Fruit fly (Drosophila melanogaster) whole organism, embryonic: Measurements from ENCODE around the gene Bicra.

Experiments
- CG10147 ChIP-seq: fragments of 200-800 bp; sonication (Bioruptor generic); optimal IDR thresholded peaks from 2 replicates; lab custom pipeline; 2019; ENCODE audit warnings: missing biosample characterization, mild to moderate bottlenecking, missing genetic modification characterization, moderate library complexity
- CG10543 ChIP-seq: fragments of 200-800 bp; sonication (Bioruptor generic); optimal IDR thresholded peaks from 3 replicates; lab custom pipeline; 2017; ENCODE audit warnings: missing biosample characterization, mild to moderate bottlenecking, missing genetic modification characterization, moderate library complexity
- CG12104 ChIP-seq: fragments of 200-800 bp; sonication (Bioruptor generic); optimal IDR thresholded peaks from 3 replicates; lab custom pipeline; 2016; ENCODE audit warnings: missing biosample characterization, missing genetic modification characterization
- CG13123 ChIP-seq: fragments of 200-800 bp; sonication (Bioruptor generic); optimal IDR thresholded peaks from 2 replicates; lab custom pipeline; 2016; ENCODE audit warnings: missing biosample characterization, missing genetic modification characterization
- CG14667 ChIP-seq: fragments of 200-800 bp; sonication (Bioruptor generic); IDR thresholded peaks from 2 replicates; pipeline ENCODE4 v1.3.6; 2022; ENCODE audit warnings: missing biosample characterization, missing genetic modification characterization
- CG1529 ChIP-seq: fragments of 200-800 bp; sonication (Bioruptor generic); optimal IDR thresholded peaks from 3 replicates; lab custom pipeline; 2018; ENCODE audit warnings: missing biosample characterization, missing genetic modification characterization
- CG15514 ChIP-seq: fragments of 200-800 bp; sonication (Bioruptor generic); optimal IDR thresholded peaks from 3 replicates; lab custom pipeline; 2017; ENCODE audit warnings: missing biosample characterization, missing genetic modification characterization, mild to moderate bottlenecking, moderate library complexity, missing genetic modification reagents
- CG16815 ChIP-seq: fragments of 200-800 bp; sonication (Bioruptor generic); optimal IDR thresholded peaks from 3 replicates; lab custom pipeline; 2017; ENCODE audit warnings: missing biosample characterization, mild to moderate bottlenecking, missing genetic modification characterization
- CG16863 ChIP-seq: fragments of 200-800 bp; sonication (Bioruptor generic); optimal IDR thresholded peaks from 3 replicates; lab custom pipeline; 2016; ENCODE audit warnings: missing biosample characterization, missing genetic modification characterization
- CG32767 ChIP-seq: fragments of 200-800 bp; sonication (Bioruptor generic); IDR thresholded peaks from 2 replicates; pipeline ENCODE4 v1.3.6; 2022; ENCODE audit warnings: missing biosample characterization, missing genetic modification characterization
- CG33557 ChIP-seq: fragments of 200-800 bp; sonication (Bioruptor generic); optimal IDR thresholded peaks from 2 replicates; lab custom pipeline; 2019; ENCODE audit warnings: missing biosample characterization, mild to moderate bottlenecking, missing genetic modification characterization, moderate library complexity
- CG4360 ChIP-seq: fragments of 200-800 bp; sonication (Bioruptor generic); IDR thresholded peaks from 2 replicates; pipeline ENCODE4 v1.3.6; 2022; ENCODE audit warnings: missing biosample characterization, missing genetic modification characterization
- CG43689 ChIP-seq: fragments of 200-800 bp; sonication (Bioruptor generic); IDR thresholded peaks from 2 replicates; pipeline ENCODE4 v1.3.6; 2022; ENCODE audit warnings: missing biosample characterization, missing genetic modification characterization
- CG4617 ChIP-seq: fragments of 200-800 bp; sonication (Bioruptor generic); optimal IDR thresholded peaks from 3 replicates; lab custom pipeline; 2016; ENCODE audit warnings: missing biosample characterization, missing genetic modification characterization, borderline replicate concordance
- CG4730 ChIP-seq: fragments of 200-800 bp; sonication (Bioruptor generic); IDR thresholded peaks from 2 replicates; pipeline ENCODE4 v1.3.6; 2022; ENCODE audit warnings: missing biosample characterization, missing genetic modification characterization
- CG7372 ChIP-seq: fragments of 200-800 bp; sonication (Bioruptor generic); IDR thresholded peaks from 2 replicates; pipeline ENCODE4 v1.3.6; 2022; ENCODE audit warnings: missing biosample characterization, missing genetic modification characterization
- CG8478 ChIP-seq: fragments of >200 bp; optimal IDR thresholded peaks from 2 replicates; lab custom pipeline; 2018
- CoRest ChIP-seq: fragments of 200-800 bp; sonication (Bioruptor generic); optimal IDR thresholded peaks from 3 replicates; lab custom pipeline; 2018; ENCODE audit warnings: missing biosample characterization, mild to moderate bottlenecking, missing genetic modification characterization, moderate library complexity
- Hand ChIP-seq: fragments of 200-800 bp; sonication (Bioruptor generic); optimal IDR thresholded peaks from 2 replicates; lab custom pipeline; 2017; ENCODE audit warnings: mild to moderate bottlenecking, missing biosample characterization, missing genetic modification reagents, missing genetic modification characterization
- Hr51 ChIP-seq, 2 experiments: fragments of 200-800 bp; sonication (Bioruptor generic); optimal IDR thresholded peaks; 2 replicates in 1 of 2; 3 replicates in 1 of 2; lab custom pipeline; 2016 to 2018; ENCODE audit warnings: missing biosample characterization in 2 of 2, missing genetic modification characterization in 2 of 2, mild to moderate bottlenecking in 1 of 2, moderate library complexity in 1 of 2
- MBD-R2 ChIP-seq: fragments of 200-800 bp; sonication (Bioruptor generic); IDR thresholded peaks from 2 replicates; pipeline ENCODE4 v1.3.6; 2022; ENCODE audit warnings: missing biosample characterization, missing genetic modification characterization
- Mes4 ChIP-seq: fragments of 200-800 bp; sonication (Bioruptor generic); optimal IDR thresholded peaks from 2 replicates; lab custom pipeline; 2016; ENCODE audit warnings: missing biosample characterization, missing genetic modification characterization
- Neu2 ChIP-seq: fragments of 200-800 bp; sonication (Bioruptor generic); optimal IDR thresholded peaks from 3 replicates; lab custom pipeline; 2016; ENCODE audit warnings: missing biosample characterization, missing genetic modification characterization, borderline replicate concordance
- Nf-YA ChIP-seq: fragments of 200-800 bp; sonication (Bioruptor generic); IDR thresholded peaks from 2 replicates; pipeline ENCODE4 v1.3.6; 2022; ENCODE audit warnings: missing biosample characterization, missing genetic modification characterization
- Nf-YC ChIP-seq: fragments of 200-800 bp; optimal IDR thresholded peaks from 3 replicates; lab custom pipeline; 2019; ENCODE audit warnings: missing biosample characterization, mild to moderate bottlenecking, missing genetic modification characterization, moderate library complexity
- Rx ChIP-seq: fragments of 200-800 bp; sonication (Bioruptor generic); IDR thresholded peaks from 2 replicates; pipeline ENCODE4 v1.3.6; 2022; ENCODE audit warnings: missing biosample characterization, missing genetic modification characterization
- Sox102F ChIP-seq: fragments of 200-800 bp; sonication (Bioruptor generic); optimal IDR thresholded peaks from 2 replicates; lab custom pipeline; 2018; ENCODE audit warnings: missing biosample characterization, mild to moderate bottlenecking, missing genetic modification characterization, moderate library complexity
- Usf ChIP-seq: fragments of 200-800 bp; sonication (Bioruptor generic); optimal IDR thresholded peaks from 2 replicates; lab custom pipeline; 2017; ENCODE audit warnings: missing genotype, missing biosample characterization, missing genetic modification characterization
- Xbp1 ChIP-seq: fragments of 200-800 bp; sonication (Bioruptor generic); optimal IDR thresholded peaks from 3 replicates; lab custom pipeline; 2016; ENCODE audit warnings: missing biosample characterization, mild to moderate bottlenecking, missing genetic modification characterization
- abd-A ChIP-seq: fragments of 200-800 bp; sonication (Bioruptor generic); optimal IDR thresholded peaks from 3 replicates; lab custom pipeline; 2019; ENCODE audit warnings: missing biosample characterization, mild to moderate bottlenecking, missing genetic modification characterization, moderate library complexity
- br ChIP-seq: fragments of >200 bp; optimal IDR thresholded peaks from 2 replicates; lab custom pipeline; 2017
- cad ChIP-seq: fragments of >200 bp; optimal IDR thresholded peaks from 2 replicates; lab custom pipeline; 2017; ENCODE audit warnings: missing biosample characterization, missing genetic modification characterization
- crol ChIP-seq: fragments of 200-800 bp; sonication (Bioruptor generic); IDR thresholded peaks from 2 replicates; pipeline ENCODE4 v1.3.6; 2022; ENCODE audit warnings: missing biosample characterization, missing genetic modification characterization
- da ChIP-seq: fragments of 200-800 bp; sonication (Bioruptor generic); optimal IDR thresholded peaks from 2 replicates; lab custom pipeline; 2016; ENCODE audit warnings: missing biosample characterization, missing genetic modification characterization
- disco-r ChIP-seq: fragments of 200-800 bp; sonication (Bioruptor generic); optimal IDR thresholded peaks from 2 replicates; lab custom pipeline; 2016; ENCODE audit warnings: missing biosample characterization, missing genetic modification characterization
- dm ChIP-seq: fragments of 200-800 bp; sonication (Bioruptor generic); optimal IDR thresholded peaks from 3 replicates; lab custom pipeline; 2016; ENCODE audit warnings: missing biosample characterization, missing genetic modification characterization
- dpn ChIP-seq, 2 experiments: fragments of 200-800 bp; sonication (Bioruptor generic); optimal IDR thresholded peaks; 3 replicates each; lab custom pipeline; 2016; ENCODE audit warnings: missing biosample characterization in 2 of 2, missing genetic modification characterization in 2 of 2
- emc ChIP-seq: fragments of 200-800 bp; sonication (Bioruptor generic); optimal IDR thresholded peaks from 2 replicates; lab custom pipeline; 2016; ENCODE audit warnings: missing biosample characterization, missing genetic modification characterization
- fd64A ChIP-seq: fragments of 200-800 bp; sonication (Bioruptor generic); optimal IDR thresholded peaks from 3 replicates; lab custom pipeline; 2018; ENCODE audit warnings: missing biosample characterization, mild to moderate bottlenecking, missing genetic modification characterization
- fd96Cb ChIP-seq: fragments of 200-800 bp; sonication (Bioruptor generic); optimal IDR thresholded peaks from 2 replicates; lab custom pipeline; 2018; ENCODE audit warnings: missing biosample characterization, mild to moderate bottlenecking, missing genetic modification characterization, moderate library complexity
- gem ChIP-seq: fragments of 200-800 bp; sonication (Bioruptor generic); optimal IDR thresholded peaks from 2 replicates; lab custom pipeline; 2019; ENCODE audit warnings: missing biosample characterization, mild to moderate bottlenecking, missing genetic modification characterization, moderate library complexity
- grau ChIP-seq: fragments of 200-800 bp; optimal IDR thresholded peaks from 3 replicates; lab custom pipeline; 2019; ENCODE audit warnings: missing biosample characterization, mild to moderate bottlenecking, missing genetic modification characterization, moderate library complexity
- grn ChIP-seq: fragments of 200-800 bp; sonication (Bioruptor generic); optimal IDR thresholded peaks from 3 replicates; lab custom pipeline; 2017; ENCODE audit warnings: missing biosample characterization, missing genetic modification characterization
- jigr1 ChIP-seq: fragments of 200-800 bp; sonication (Bioruptor generic); IDR thresholded peaks from 3 replicates; pipeline ENCODE4 v1.3.6; 2022; ENCODE audit warnings: missing biosample characterization, missing genetic modification characterization
- nau ChIP-seq: fragments of 200-800 bp; sonication (Bioruptor generic); optimal IDR thresholded peaks from 3 replicates; lab custom pipeline; 2017; ENCODE audit warnings: missing biosample characterization, mild to moderate bottlenecking, missing genetic modification characterization, missing genetic modification reagents
- p53 ChIP-seq: fragments of 200-800 bp; sonication (Bioruptor generic); optimal IDR thresholded peaks from 2 replicates; lab custom pipeline; 2016; ENCODE audit warnings: missing biosample characterization, missing genetic modification characterization
- pho ChIP-seq: fragments of 200-800 bp; sonication (Bioruptor generic); optimal IDR thresholded peaks from 2 replicates; lab custom pipeline; 2016; ENCODE audit warnings: missing biosample characterization, missing genetic modification characterization
- pzg ChIP-seq: fragments of 200-800 bp; sonication (Bioruptor generic); optimal IDR thresholded peaks from 3 replicates; lab custom pipeline; 2018; ENCODE audit warnings: missing biosample characterization, mild to moderate bottlenecking, missing genetic modification characterization, moderate library complexity
- ranshi ChIP-seq: fragments of 200-800 bp; sonication (Bioruptor generic); IDR thresholded peaks from 2 replicates; pipeline ENCODE4 v1.3.6; 2022; ENCODE audit warnings: missing biosample characterization, missing genetic modification characterization
- sim ChIP-seq: fragments of 200-800 bp; sonication (Bioruptor generic); IDR thresholded peaks from 2 replicates; pipeline ENCODE4 v1.3.6; 2022; ENCODE audit warnings: missing biosample characterization, missing genetic modification characterization
- tll ChIP-seq, 2 experiments: fragments of 200-800 bp in 1 of 2; fragments of >200 bp in 1 of 2; sonication (Bioruptor generic) in 1 of 2; optimal IDR thresholded peaks; 2 replicates each; lab custom pipeline; 2017 to 2019; ENCODE audit warnings: missing biosample characterization in 2 of 2, missing genetic modification characterization in 2 of 2, mild to moderate bottlenecking in 1 of 2, moderate library complexity in 1 of 2
- wdn ChIP-seq: fragments of 200-800 bp; sonication (Bioruptor generic); IDR thresholded peaks from 2 replicates; pipeline ENCODE4 v1.3.6; 2022; ENCODE audit warnings: missing biosample characterization, missing genetic modification characterization
- zfh2 ChIP-seq: fragments of 200-800 bp; sonication (Bioruptor generic); optimal IDR thresholded peaks from 2 replicates; lab custom pipeline; 2016; ENCODE audit warnings: missing biosample characterization, missing genetic modification characterization

The Bicra gene

DNA sequence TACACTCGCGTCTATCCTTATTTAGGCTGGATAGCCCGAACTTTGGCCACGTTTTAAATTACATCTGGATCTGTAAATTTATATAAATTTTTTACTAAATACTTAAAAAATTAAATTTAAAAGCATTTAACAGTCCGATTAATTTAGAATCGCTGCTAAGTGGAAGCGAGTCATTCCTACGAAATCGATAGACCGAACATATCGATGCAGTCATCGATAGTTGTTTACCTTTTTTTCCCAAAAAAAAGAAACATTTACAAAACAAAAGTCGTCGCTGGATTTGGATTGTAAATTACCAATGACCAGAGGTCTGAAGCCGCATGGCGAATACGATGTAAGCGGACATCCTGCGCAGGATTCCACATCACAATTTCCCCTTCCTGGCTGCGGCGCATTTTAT is 7.1 kb upstream of the Bicra start, which contains the start of gene Sirt7 (continued):
- TF ChIP-seq Nf-YA (no peak), CG43689 (no peak), dm (GFP tag; lab: Kevin White, UChicago) (no peak), CG16863 (GFP tag; lab: Kevin White, UChicago) (no peak), crol (GFP tag; lab: Robert Waterston, UW) (no peak), fd96Cb (tag; lab: Kevin White, UChicago) (no peak), emc (GFP tag; lab: Kevin White, UChicago) (no peak), CG7372 (GFP tag; lab: Robert Waterston, UW) (no peak), Rx (GFP tag; lab: Robert Waterston, UW) (no peak), wdn (GFP tag; lab: Robert Waterston, UW) (no peak), CG4730 (GFP tag; lab: Robert Waterston, UW) (no peak), CG33557 (GFP tag; lab: Kevin White, UChicago) (no peak), Mes4 (no peak), Xbp1 (GFP tag; lab: Kevin White, UChicago) (no peak), grau (tag; lab: Kevin White, UChicago) (no peak), CG4617 (peak; percentile 11), Neu2 (GFP tag; lab: Kevin White, UChicago) (no peak), ranshi (GFP tag; lab: Robert Waterston, UW) (no peak), Sox102F (GFP tag; lab: Kevin White, UChicago) (no peak), dpn (GFP tag; optimal IDR thresholded peaks at IDR 0.05; lab: Kevin White, UChicago) (no peak), tll (GFP tag; optimal IDR thresholded peaks at IDR 0.05; lab: Kevin White, UChicago) (no peak), CG14667 (GFP tag; lab: Robert Waterston, UW) (no peak), pho (GFP tag; lab: Kevin White, UChicago) (no peak), CG15514 (GFP tag; lab: Kevin White, UChicago) (peak; percentile 21), CG4360 (GFP tag; lab: Robert Waterston, UW) (no peak), CG10543 (GFP tag; lab: Kevin White, UChicago) (no peak), CG10147 (GFP tag; lab: Kevin White, UChicago) (no peak), pzg (peak; percentile 51), abd-A (tag; lab: Kevin White, UChicago) (no peak), grn (no peak), CoRest (tag; lab: Kevin White, UChicago) (no peak), CG8478 (lab: Kevin White, UChicago) (no peak), gem (tag; lab: Kevin White, UChicago) (no peak), nau (GFP tag; lab: Kevin White, UChicago) (no peak), CG16815 (GFP tag; lab: Kevin White, UChicago) (no peak), Nf-YC (tag; lab: Kevin White, UChicago) (no peak), p53 (GFP tag; lab: Kevin White, UChicago) (no peak), MBD-R2 (GFP tag; lab: Robert Waterston, UW) (peak; percentile 90), fd64A (no peak), Usf (no peak), CG13123 (GFP tag; lab: Kevin White, UChicago) (no peak), Hr51 (GFP tag; optimal IDR thresholded peaks at IDR 0.05; lab: Kevin White, UChicago) (no peak), zfh2 (GFP tag; lab: Kevin White, UChicago) (no peak), CG32767 (GFP tag; lab: Robert Waterston, UW) (no peak), da (no peak), sim (GFP tag; lab: Robert Waterston, UW) (no peak), CG1529 (no peak), Hand (GFP tag; lab: Kevin White, UChicago) (no peak), br (no peak), CG12104 (no peak), disco-r (GFP tag; lab: Kevin White, UChicago) (no peak), jigr1 (GFP tag; lab: Robert Waterston, UW) (peak; percentile 87; the same call in 1 of the 3 replicates), cad (no peak)
